Worm (Caenorhabditis elegans) whole organism, L4 larva: Measurements from ENCODE around the gene M02F4.1.

ENCODE experiments used
- F26F4.8 ChIP-seq: fragments of 200-800 bp; sonication (Bioruptor generic); conservative IDR thresholded peaks from 2 replicates; pipeline ENCODE4 v1.3.6; 2022; ENCODE audit warnings: missing genetic modification characterization, missing compliant biosample characterization
- F49E8.2 ChIP-seq: sonication (generic microtip); optimal IDR thresholded peaks from 2 replicates; lab custom pipeline; 2016; ENCODE audit warnings: missing compliant biosample characterization, mild to moderate bottlenecking, missing genetic modification characterization, borderline replicate concordance
- T20F7.1 ChIP-seq: fragments of 200-800 bp; sonication (Bioruptor generic); optimal IDR thresholded peaks from 2 replicates; lab custom pipeline; 2018; ENCODE audit warnings: mild to moderate bottlenecking, missing genetic modification characterization, missing compliant biosample characterization
- Y5F2A.4 ChIP-seq: fragments of 200-800 bp; sonication (Bioruptor generic); optimal IDR thresholded peaks from 2 replicates; lab custom pipeline; 2018; ENCODE audit warnings: mild to moderate bottlenecking, missing genetic modification characterization, missing compliant biosample characterization
- Y75B8A.6 ChIP-seq: fragments of 200-800 bp; sonication (Bioruptor generic); IDR thresholded peaks from 2 replicates; pipeline ENCODE4 v1.3.6; 2022; ENCODE audit warnings: missing genetic modification reagents, missing genetic modification characterization, missing compliant biosample characterization
- ZK546.5 ChIP-seq, 2 experiments: sonication (generic microtip); optimal IDR thresholded peaks; 2 replicates each; lab custom pipeline; 2017; ENCODE audit warnings: missing biosample characterization in 2 of 2, missing genetic modification characterization in 2 of 2
- aly-2 ChIP-seq: sonication (generic microtip); optimal IDR thresholded peaks from 2 replicates; lab custom pipeline; 2018; ENCODE audit warnings: missing biosample characterization, missing genetic modification characterization
- arid-1 ChIP-seq: fragments of 200-800 bp; sonication (Bioruptor generic); conservative IDR thresholded peaks from 2 replicates; pipeline ENCODE4 v1.3.6; 2022; ENCODE audit warnings: missing genetic modification reagents, missing genetic modification characterization, missing compliant biosample characterization
- ceh-28 ChIP-seq: fragments of 150-350 bp; optimal IDR thresholded peaks from 2 replicates; lab custom pipeline; 2014; ENCODE audit warnings: missing biosample characterization, missing genetic modification reagents, missing genetic modification characterization
- ceh-32 ChIP-seq: sonication (generic microtip); optimal IDR thresholded peaks from 2 replicates; lab custom pipeline; 2016; ENCODE audit warnings: mild to moderate bottlenecking, missing genetic modification characterization, missing compliant biosample characterization; ENCODE audit not compliant: poor library complexity
- ceh-62 ChIP-seq: sonication (generic microtip); optimal IDR thresholded peaks from 2 replicates; lab custom pipeline; 2017; ENCODE audit warnings: missing biosample characterization, missing genetic modification characterization
- ces-1 ChIP-seq: fragments of 150-350 bp; sonication (generic microtip); optimal IDR thresholded peaks from 4 replicates; lab custom pipeline; 2014; ENCODE audit warnings: missing biosample characterization, missing genetic modification reagents, missing genetic modification characterization
- daf-12 ChIP-seq: fragments of 150-350 bp; optimal IDR thresholded peaks from 2 replicates; lab custom pipeline; 2014; ENCODE audit warnings: missing biosample characterization, missing genetic modification reagents, missing genetic modification characterization
- daf-19 ChIP-seq: fragments of 200-800 bp; sonication (Bioruptor generic); conservative IDR thresholded peaks from 2 replicates; pipeline ENCODE4 v1.3.6; 2022; ENCODE audit warnings: missing genetic modification characterization, missing compliant biosample characterization
- daf-8 ChIP-seq: fragments of 200-800 bp; sonication (Bioruptor generic); IDR thresholded peaks from 2 replicates; pipeline ENCODE4 v1.3.6; 2022; ENCODE audit warnings: missing genetic modification characterization, missing compliant biosample characterization
- dmd-8 ChIP-seq: fragments of 200-800 bp; sonication (Bioruptor generic); IDR thresholded peaks from 2 replicates; pipeline ENCODE4 v1.3.6; 2022; ENCODE audit warnings: missing genetic modification characterization, missing compliant biosample characterization
- dmd-9 ChIP-seq: fragments of 200-800 bp; sonication (Bioruptor generic); IDR thresholded peaks from 2 replicates; pipeline ENCODE4 v1.3.6; 2022; ENCODE audit warnings: missing genetic modification reagents, missing genetic modification characterization, missing compliant biosample characterization
- egl-27 ChIP-seq: sonication (generic microtip); optimal IDR thresholded peaks from 3 replicates; lab custom pipeline; 2017; ENCODE audit warnings: missing biosample characterization, missing genetic modification reagents, missing genetic modification characterization
- fkh-10 ChIP-seq: fragments of 150-350 bp; optimal IDR thresholded peaks from 2 replicates; lab custom pipeline; 2014; ENCODE audit warnings: missing biosample characterization, missing genetic modification reagents, missing genetic modification characterization
- hlh-11 ChIP-seq: fragments of 200-800 bp; sonication (Bioruptor generic); optimal IDR thresholded peaks from 2 replicates; lab custom pipeline; 2018; ENCODE audit warnings: mild to moderate bottlenecking, missing genetic modification characterization, missing compliant biosample characterization
- lin-1 ChIP-seq: fragments of 200-800 bp; sonication (Bioruptor generic); IDR thresholded peaks from 2 replicates; pipeline ENCODE4 v1.3.6; 2022; ENCODE audit warnings: missing genetic modification reagents, missing genetic modification characterization, missing compliant biosample characterization
- lin-29 ChIP-seq: fragments of 200-800 bp; sonication (Bioruptor generic); IDR thresholded peaks from 2 replicates; pipeline ENCODE4 v1.3.6; 2022; ENCODE audit warnings: missing genetic modification reagents, missing genetic modification characterization, missing compliant biosample characterization
- lin-38 ChIP-seq: fragments of 200-800 bp; sonication (Bioruptor generic); IDR thresholded peaks from 2 replicates; pipeline ENCODE4 v1.3.6; 2022; ENCODE audit warnings: missing genetic modification reagents, missing genetic modification characterization, missing compliant biosample characterization
- lin-39 ChIP-seq: fragments of 150-350 bp; optimal IDR thresholded peaks from 2 replicates; lab custom pipeline; 2014; ENCODE audit warnings: missing biosample characterization, missing genetic modification reagents, missing genetic modification characterization
- lir-3 ChIP-seq: sonication (generic microtip); optimal IDR thresholded peaks from 2 replicates; lab custom pipeline; 2016; ENCODE audit warnings: mild to moderate bottlenecking, missing genetic modification characterization, missing compliant biosample characterization
- lsy-2 ChIP-seq, 2 experiments: fragments of 150-350 bp in 1 of 2; sonication (generic microtip) in 1 of 2; optimal IDR thresholded peaks; 2 replicates each; lab custom pipeline; 2014 to 2017; ENCODE audit warnings: missing biosample characterization in 2 of 2, missing genetic modification characterization in 2 of 2
- madf-9 ChIP-seq: fragments of 200-800 bp; sonication (Bioruptor generic); conservative IDR thresholded peaks from 2 replicates; pipeline ENCODE4 v1.3.6; 2022; ENCODE audit warnings: missing genetic modification reagents, missing genetic modification characterization, missing compliant biosample characterization
- mdl-1 ChIP-seq, 2 experiments: fragments of 150-350 bp in 1 of 2; sonication (generic microtip) in 1 of 2; optimal IDR thresholded peaks; 2 replicates each; lab custom pipeline; 2014 to 2017; ENCODE audit warnings: missing biosample characterization in 2 of 2, missing genetic modification characterization in 2 of 2
- mes-2 ChIP-seq: sonication (generic microtip); optimal IDR thresholded peaks from 2 replicates; lab custom pipeline; 2016; ENCODE audit warnings: missing genotype, mild to moderate bottlenecking, missing genetic modification characterization, missing compliant biosample characterization; ENCODE audit not compliant: poor library complexity, severe bottlenecking
- mxl-2 ChIP-seq: fragments of 200-800 bp; sonication (Bioruptor generic); conservative IDR thresholded peaks from 2 replicates; pipeline ENCODE4 v1.3.6; 2022; ENCODE audit warnings: missing genetic modification reagents, missing genetic modification characterization, missing compliant biosample characterization
- nhr-102 ChIP-seq: sonication (generic microtip); optimal IDR thresholded peaks from 2 replicates; lab custom pipeline; 2016; ENCODE audit warnings: mild to moderate bottlenecking, missing genetic modification characterization, moderate library complexity, missing compliant biosample characterization
- nhr-11 ChIP-seq: fragments of 150-350 bp; optimal IDR thresholded peaks from 2 replicates; lab custom pipeline; 2014; ENCODE audit warnings: missing biosample characterization, missing genetic modification characterization
- nhr-111 ChIP-seq: fragments of 200-800 bp; sonication (Bioruptor generic); optimal IDR thresholded peaks from 2 replicates; lab custom pipeline; 2018; ENCODE audit warnings: mild to moderate bottlenecking, missing genetic modification characterization, missing compliant biosample characterization
- nhr-237 ChIP-seq: sonication (generic microtip); optimal IDR thresholded peaks from 2 replicates; lab custom pipeline; 2017; ENCODE audit warnings: missing biosample characterization, missing genetic modification characterization
- nhr-28 ChIP-seq: fragments of 150-350 bp; optimal IDR thresholded peaks from 2 replicates; lab custom pipeline; 2014; ENCODE audit warnings: missing biosample characterization, missing genetic modification characterization
- nhr-42 ChIP-seq: fragments of 200-800 bp; sonication (Bioruptor generic); IDR thresholded peaks from 2 replicates; pipeline ENCODE4 v1.3.6; 2022; ENCODE audit warnings: missing genetic modification characterization, missing compliant biosample characterization
- nhr-48 ChIP-seq: sonication (generic microtip); optimal IDR thresholded peaks from 2 replicates; lab custom pipeline; 2016; ENCODE audit warnings: mild to moderate bottlenecking, missing genetic modification characterization, missing compliant biosample characterization
- nhr-76 ChIP-seq: fragments of 150-350 bp; optimal IDR thresholded peaks from 2 replicates; lab custom pipeline; 2014; ENCODE audit warnings: missing biosample characterization, missing genetic modification characterization
- nhr-77 ChIP-seq: fragments of 150-350 bp; optimal IDR thresholded peaks from 2 replicates; lab custom pipeline; 2014; ENCODE audit warnings: missing biosample characterization, missing genetic modification characterization
- pha-4 ChIP-seq, 2 experiments: fragments of 150-350 bp in 1 of 2; fragments of 200-800 bp in 1 of 2; sonication (Bioruptor generic) in 1 of 2; IDR thresholded peaks in 1 of 2; optimal IDR thresholded peaks in 1 of 2; 2 replicates each; pipeline versions ENCODE4 v1.3.6 to Lab custom; 2014 to 2022; ENCODE audit warnings: missing genetic modification characterization in 2 of 2, missing genetic modification reagents in 2 of 2, missing biosample characterization in 1 of 2, missing compliant biosample characterization in 1 of 2
- php-3 ChIP-seq: fragments of 200-800 bp; sonication (Bioruptor generic); IDR thresholded peaks from 2 replicates; pipeline ENCODE4 v1.3.6; 2022; ENCODE audit warnings: missing genetic modification reagents, missing genetic modification characterization, missing compliant biosample characterization
- set-16 ChIP-seq: fragments of 200-800 bp; sonication (Bioruptor generic); IDR thresholded peaks from 2 replicates; pipeline ENCODE4 v1.3.6; 2022; ENCODE audit warnings: missing genetic modification reagents, missing genetic modification characterization, missing compliant biosample characterization
- skn-1 ChIP-seq: fragments of 150-350 bp; optimal IDR thresholded peaks from 2 replicates; lab custom pipeline; 2014; ENCODE audit warnings: missing biosample characterization, missing genetic modification characterization
- snpc-4 ChIP-seq: fragments of 150-350 bp; optimal IDR thresholded peaks from 2 replicates; lab custom pipeline; 2014; ENCODE audit warnings: missing biosample characterization, missing genetic modification characterization
- spr-1 ChIP-seq: sonication (generic microtip); optimal IDR thresholded peaks from 2 replicates; lab custom pipeline; 2016; ENCODE audit warnings: mild to moderate bottlenecking, missing genetic modification characterization, missing compliant biosample characterization
- unc-130 ChIP-seq: sonication (generic microtip); optimal IDR thresholded peaks from 2 replicates; lab custom pipeline; 2016; ENCODE audit warnings: missing genetic modification reagents, missing genetic modification characterization, missing compliant biosample characterization
- unc-62 ChIP-seq, 3 experiments: fragments of 150-350 bp in 1 of 3; sonication (generic microtip); optimal IDR thresholded peaks in 2 of 3; peaks in 1 of 3; 1 replicate in 1 of 3; 2 replicates in 2 of 3; lab custom pipeline; 2014 to 2017; ENCODE audit warnings: missing biosample characterization in 3 of 3, missing genetic modification characterization in 3 of 3, missing genetic modification reagents in 3 of 3, missing genotype in 1 of 3
- zag-1 ChIP-seq: fragments of 150-350 bp; optimal IDR thresholded peaks from 2 replicates; lab custom pipeline; 2014; ENCODE audit warnings: missing biosample characterization, missing genetic modification characterization
- zip-11 ChIP-seq: fragments of 200-800 bp; sonication (Bioruptor generic); IDR thresholded peaks from 2 replicates; pipeline ENCODE4 v1.3.6; 2022; ENCODE audit warnings: missing genetic modification characterization, missing compliant biosample characterization
- ztf-7 ChIP-seq: fragments of 150-350 bp; optimal IDR thresholded peaks from 2 replicates; lab custom pipeline; 2014; ENCODE audit warnings: missing biosample characterization, missing genetic modification characterization

Gene M02F4.1

DNA sequence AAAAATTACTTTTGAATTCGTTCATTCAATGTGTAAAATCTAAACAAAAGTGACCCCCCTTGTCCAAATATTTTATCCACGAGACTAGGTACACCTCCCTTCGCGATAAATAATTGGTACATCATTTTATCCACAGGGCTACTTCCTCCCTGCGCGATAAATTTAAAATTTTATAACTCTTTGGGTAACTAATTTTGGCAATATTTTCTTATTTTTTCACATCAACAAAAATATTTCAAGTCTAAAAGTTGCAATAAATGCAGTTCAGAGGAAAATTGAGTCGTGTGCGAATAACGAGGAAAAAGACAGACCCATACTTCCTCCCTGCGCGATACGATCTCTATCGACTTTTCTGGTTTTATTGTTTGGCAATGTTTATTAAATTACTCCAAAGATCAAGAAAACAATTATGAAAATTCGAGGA is 31.9 kb downstream of the M02F4.1 start:
- peak; percentile 85 for TF ChIP-seq Y75B8A.6 (GFP tag; lab: Robert Waterston, UW)
- peak; percentile 99 for TF ChIP-seq nhr-102 (tag; lab: Kevin White, UChicago)
- TF ChIP-seq php-3 (GFP tag; lab: Robert Waterston, UW): peak; percentile 95
- TF ChIP-seq ces-1 (GFP tag; lab: Kevin White, UChicago): peak; percentile 97
- peak; percentile 92 for TF ChIP-seq nhr-28 (tag; lab: Kevin White, UChicago)
- TF ChIP-seq lin-1: peak; percentile 75
- TF ChIP-seq snpc-4 (tag; lab: Kevin White, UChicago): peak; percentile 15
- TF ChIP-seq set-16 (GFP tag; lab: Robert Waterston, UW): no peak
- peak; percentile 90 to 94 for TF ChIP-seq mdl-1 (tag; optimal IDR thresholded peaks at IDR 0.05; lab: Kevin White, UChicago)
- peak; percentile 90 for TF ChIP-seq nhr-76 (tag; lab: Kevin White, UChicago)
- no peak for TF ChIP-seq unc-130 (GFP tag; lab: Kevin White, UChicago)
- TF ChIP-seq ceh-28: peak; percentile 82
- no peak for TF ChIP-seq aly-2 (tag; lab: Kevin White, UChicago)
- TF ChIP-seq nhr-237 (tag; lab: Kevin White, UChicago): peak; percentile 91
- peak; percentile 54 for TF ChIP-seq F49E8.2 (tag; lab: Kevin White, UChicago)
- peak; percentile 99 for TF ChIP-seq fkh-10 (GFP tag; lab: Kevin White, UChicago)
- TF ChIP-seq mxl-2 (GFP tag; lab: Robert Waterston, UW): peak; percentile 84
- 0 out of 2 replicates have a peak, but pooled peaks have one; percentile 25 for TF ChIP-seq zip-11 (GFP tag; lab: Robert Waterston, UW)
- TF ChIP-seq dmd-9 (GFP tag; lab: Robert Waterston, UW): peak; percentile 74
- TF ChIP-seq mes-2 (tag; lab: Kevin White, UChicago): peak; percentile 98
- TF ChIP-seq lsy-2 (tag; optimal IDR thresholded peaks at IDR 0.05; lab: Kevin White, UChicago): peak; percentile 96 to 98
- no peak for TF ChIP-seq ceh-62 (tag; lab: Kevin White, UChicago)
- peak; percentile 37 for TF ChIP-seq daf-12
- peak; percentile 99 for TF ChIP-seq nhr-42 (GFP tag; lab: Robert Waterston, UW)
- TF ChIP-seq arid-1: no peak; the same call in 1 of the 2 replicates
- TF ChIP-seq T20F7.1 (GFP tag; lab: Kevin White, UChicago): peak; percentile 94
- peak; percentile 96 for TF ChIP-seq hlh-11 (tag; lab: Kevin White, UChicago)
- TF ChIP-seq daf-8 (GFP tag; lab: Robert Waterston, UW): 0 out of 2 replicates have a peak, but pooled peaks have one; percentile 82
- TF ChIP-seq spr-1 (tag; lab: Kevin White, UChicago): peak; percentile 98
- TF ChIP-seq zag-1 (tag; lab: Kevin White, UChicago): peak; percentile 94
- TF ChIP-seq pha-4 (GFP tag; IDR thresholded peaks at IDR 0.05; lab: Robert Waterston, UW): peak; percentile 97
- TF ChIP-seq pha-4 (tag; optimal IDR thresholded peaks at IDR 0.05; lab: Kevin White, UChicago): peak; percentile 96
- peak; percentile 90 for TF ChIP-seq Y5F2A.4 (GFP tag; lab: Kevin White, UChicago)
- no peak for TF ChIP-seq skn-1 (tag; lab: Kevin White, UChicago)
- peak; percentile 94 for TF ChIP-seq ztf-7 (tag; lab: Kevin White, UChicago)
- peak; percentile 91 for TF ChIP-seq ceh-32 (tag; lab: Kevin White, UChicago)
- peak; percentile 96 for TF ChIP-seq nhr-48 (tag; lab: Kevin White, UChicago)
- peak; percentile 54 to 82 for TF ChIP-seq ZK546.5 (tag; optimal IDR thresholded peaks at IDR 0.05; lab: Kevin White, UChicago)
- TF ChIP-seq nhr-111 (GFP tag; lab: Kevin White, UChicago): peak; percentile 50
- no peak for TF ChIP-seq daf-19 (GFP tag; lab: Robert Waterston, UW)
- peak; percentile 87 for TF ChIP-seq dmd-8 (GFP tag; lab: Robert Waterston, UW)
- peak; percentile 86 for TF ChIP-seq lin-38
- TF ChIP-seq F26F4.8 (GFP tag; lab: Robert Waterston, UW): 0 out of 2 replicates have a peak, but pooled peaks have one; percentile 32
- TF ChIP-seq unc-62 (GFP tag; optimal IDR thresholded peaks at IDR 0.05 in 1 of 2; lab: Kevin White, UChicago): peak; percentile 87 to 99
- TF ChIP-seq unc-62 (tag; optimal IDR thresholded peaks at IDR 0.05; lab: Kevin White, UChicago): peak; percentile 81
- peak; percentile 97 for TF ChIP-seq madf-9 (GFP tag; lab: Robert Waterston, UW)
- TF ChIP-seq nhr-77 (tag; lab: Kevin White, UChicago): peak; percentile 99
- peak; percentile 100 for TF ChIP-seq egl-27 (tag; lab: Kevin White, UChicago)
- TF ChIP-seq lin-39 (tag; lab: Kevin White, UChicago): peak; percentile 98
- peak; percentile 98 for TF ChIP-seq nhr-11 (tag; lab: Kevin White, UChicago)
- TF ChIP-seq lin-29 (GFP tag; lab: Robert Waterston, UW): peak; percentile 95
- peak; percentile 92 for TF ChIP-seq lir-3
